Fruit fly (Drosophila melanogaster) whole organism: ENCODE data around the gene CG6738.

Experiments used
- CG8478 ChIP-seq: fragments of >200 bp; optimal IDR thresholded peaks from 2 replicates; lab custom pipeline; 2018; ENCODE audit warnings: inconsistent platforms
- Dll ChIP-seq: fragments of >200 bp; optimal IDR thresholded peaks from 2 replicates; lab custom pipeline; 2017
- EcR ChIP-seq, 2 experiments: fragments of >200 bp; optimal IDR thresholded peaks; 2 replicates each; lab custom pipeline; 2017; ENCODE audit warnings: missing biosample characterization in 2 of 2, missing genetic modification characterization in 2 of 2, missing genetic modification reagents in 2 of 2
- pan ChIP-seq: fragments of >200 bp; optimal IDR thresholded peaks from 2 replicates; lab custom pipeline; 2017
- psq ChIP-seq: fragments of >200 bp; optimal IDR thresholded peaks from 2 replicates; lab custom pipeline; 2017
- usp ChIP-seq: fragments of >200 bp; optimal IDR thresholded peaks from 2 replicates; lab custom pipeline; 2017; ENCODE audit warnings: missing biosample characterization, missing genetic modification characterization, mixed read lengths

dm6 chr3R:23060166-23060565 is 39.2 kb upstream of the CG6738 start:
- TF ChIP-seq CG8478 (lab: Kevin White, UChicago) = no peak
- TF ChIP-seq Dll (lab: Kevin White, UChicago) = no peak
- no peak for TF ChIP-seq psq (lab: Kevin White, UChicago)
- no peak for TF ChIP-seq usp (GFP tag; lab: Kevin White, UChicago)
- TF ChIP-seq pan (lab: Kevin White, UChicago) = no peak
- no peak for TF ChIP-seq EcR (GFP tag; optimal IDR thresholded peaks at IDR 0.05; lab: Kevin White, UChicago)
